Fruit fly (Drosophila melanogaster) S2 (cell line): Measurements from ENCODE around the gene dl.

ENCODE experiments used
- CG8478 ChIP-seq: fragments of >200 bp; optimal IDR thresholded peaks from 2 replicates; lab custom pipeline; 2018
- CTCF ChIP-seq, 2 experiments: fragments of >200 bp; optimal IDR thresholded peaks; 2 replicates each; lab custom pipeline; 2018

- TF ChIP-seq CG8478 (lab: Kevin White, UChicago) (no peak), CTCF (optimal IDR thresholded peaks at IDR 0.05; lab: Kevin White, UChicago) (no peak)
Measured at dm6 chr2L:17402493-17402892, 47.7 kb downstream of the dl start.
